Fruit fly (Drosophila melanogaster): ENCODE data around the gene CG4950.

DNA sequence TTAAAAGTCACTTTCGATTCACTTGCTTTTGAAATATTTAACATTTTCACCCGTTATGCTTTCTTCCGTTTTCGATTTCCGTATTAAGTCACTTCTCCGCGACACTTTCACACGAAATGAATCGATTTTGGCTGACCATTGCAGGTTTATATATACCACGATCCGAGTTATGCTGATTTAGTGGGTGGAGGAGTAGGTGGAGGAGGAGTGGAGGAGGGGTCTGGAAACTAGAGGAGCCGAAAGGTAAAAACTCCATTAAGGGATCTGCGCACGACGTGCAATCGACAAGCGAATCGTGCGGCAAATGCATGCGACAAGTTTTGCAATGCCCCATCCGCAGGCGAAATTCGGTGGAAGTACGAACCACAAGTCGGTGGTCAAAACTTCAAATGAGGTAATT, 22.9 kb upstream of the CG4950 start, which contains the start of gene CG13045:
- TF ChIP-seq psq (GFP tag; optimal IDR thresholded peaks at IDR 0.05) (no peak), Hr83 (GFP tag; optimal IDR thresholded peaks at IDR 0.05; ENCODE audit: poor library complexity, severe bottlenecking) (no peak), foxo (GFP tag; optimal IDR thresholded peaks at IDR 0.05) (no peak), usp (GFP tag; optimal IDR thresholded peaks at IDR 0.05) (no peak), Sp1 (GFP tag; optimal IDR thresholded peaks at IDR 0.05) (no peak), lola (GFP tag; optimal IDR thresholded peaks at IDR 0.05) (no peak), h (GFP tag; optimal IDR thresholded peaks at IDR 0.05) (no peak), Dif (GFP tag; optimal IDR thresholded peaks at IDR 0.05; ENCODE audit: partially characterized antibody) (no peak), sage (GFP tag; optimal IDR thresholded peaks at IDR 0.05) (no peak)
